Worm (Caenorhabditis elegans): ENCODE results near the gene K12H6.4.

DNA sequence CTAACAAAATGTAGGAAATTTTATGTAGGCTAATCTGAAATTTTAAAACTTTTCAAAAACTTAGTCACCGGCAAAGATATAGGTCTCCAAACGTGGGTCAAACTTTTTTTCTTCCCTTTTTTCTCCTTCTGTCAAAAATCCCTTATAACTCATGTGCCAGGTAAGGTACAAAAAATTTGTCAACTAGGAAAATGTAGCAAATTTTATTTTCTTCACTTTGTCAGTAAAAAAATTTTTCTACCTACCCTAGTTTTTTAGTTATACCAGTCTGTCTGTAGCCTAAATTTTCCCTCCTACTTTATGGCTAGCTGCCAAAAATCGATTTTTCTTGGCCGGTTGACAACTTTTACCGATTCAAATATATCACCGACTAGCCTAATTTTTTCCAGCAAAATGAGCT is 7.4 kb downstream of the K12H6.4 start, which contains the start of gene set-13:
- TF ChIP-seq him-1 (tag; optimal IDR thresholded peaks at IDR 0.05) (no peak), dao-5 (tag; optimal IDR thresholded peaks at IDR 0.05) (no peak)
